Fruit fly (Drosophila melanogaster): ENCODE data around the gene Ssl1.

The Ssl1 gene

DNA sequence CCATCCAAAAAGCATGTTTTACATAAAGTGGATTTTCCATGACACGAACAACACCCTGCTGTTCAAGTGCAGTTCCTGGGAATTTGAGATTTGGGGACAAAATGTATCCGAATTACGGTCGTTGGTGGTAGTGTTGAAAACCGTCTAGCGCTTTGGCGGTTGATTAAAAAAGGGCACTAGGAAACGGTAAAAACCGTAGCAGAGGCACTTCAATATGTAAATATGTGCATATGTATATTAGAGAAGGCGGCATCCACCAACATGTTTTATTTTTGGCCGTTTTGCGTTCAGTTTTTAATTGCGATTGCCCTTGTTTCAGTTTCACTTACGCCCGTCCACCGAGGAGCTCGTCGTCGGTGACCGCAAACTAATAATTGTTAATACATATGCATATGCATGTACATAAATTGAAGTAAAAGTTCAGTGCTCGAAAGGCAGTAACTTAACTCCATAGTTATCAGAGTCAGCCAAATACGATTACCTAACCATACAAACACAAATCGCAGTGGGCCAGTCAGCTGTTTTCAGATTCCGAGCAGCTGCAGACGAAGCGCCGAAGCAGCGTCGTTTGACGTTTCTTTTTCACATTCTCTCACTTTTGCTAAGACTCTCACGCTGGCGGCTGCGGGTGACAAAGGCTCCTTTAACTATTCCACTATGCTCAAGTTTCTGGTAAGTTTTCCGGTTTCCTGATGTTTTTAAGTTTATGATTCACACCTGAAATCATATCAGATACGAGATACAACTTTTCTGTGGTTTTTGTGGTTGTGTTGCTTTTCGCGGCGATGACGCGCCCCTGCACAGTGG is 14.4 kb upstream of the Ssl1 start, which contains the start of gene CG33170:
Gene CG33170 (plus strand): TSS at position 347 of the 807 bp plus-strand sequence.
- TF ChIP-seq ranshi (GFP tag; IDR thresholded peaks at IDR 0.05) = no peak
- TF ChIP-seq CG4820 (GFP tag; optimal IDR thresholded peaks at IDR 0.05) = no peak
- TF ChIP-seq Rfx (GFP tag; IDR thresholded peaks at IDR 0.05) = no peak
- TF ChIP-seq CG1233 (GFP tag; optimal IDR thresholded peaks at IDR 0.05) = peak; percentile 9
- no peak for TF ChIP-seq Eip74EF (GFP tag; optimal IDR thresholded peaks at IDR 0.05)
- no peak for TF ChIP-seq CG18262 (tag; optimal IDR thresholded peaks at IDR 0.05)
- no peak for TF ChIP-seq CG30020 (tag; optimal IDR thresholded peaks at IDR 0.05)
- TF ChIP-seq CG16863 (GFP tag; optimal IDR thresholded peaks at IDR 0.05) = no peak
- TF ChIP-seq run (tag; optimal IDR thresholded peaks at IDR 0.05) = peak; percentile 59
- no peak for TF ChIP-seq fd102C (GFP tag; optimal IDR thresholded peaks at IDR 0.05)
- TF ChIP-seq CG31224 (GFP tag; IDR thresholded peaks at IDR 0.05) = no peak
- no peak for TF ChIP-seq ham (GFP tag; IDR thresholded peaks at IDR 0.05)
- TF ChIP-seq CG10959 (GFP tag; IDR thresholded peaks at IDR 0.05) = no peak
- no peak for TF ChIP-seq CG11398 (GFP tag; optimal IDR thresholded peaks at IDR 0.05)
- TF ChIP-seq Sry-δ (GFP tag; optimal IDR thresholded peaks at IDR 0.05) = no peak
- peak; percentile 9 for TF ChIP-seq phol (tag; optimal IDR thresholded peaks at IDR 0.05)
- TF ChIP-seq CG17829 (tag; optimal IDR thresholded peaks at IDR 0.05) = no peak
- TF ChIP-seq CG4707 (GFP tag; optimal IDR thresholded peaks at IDR 0.05) = peak; percentile 61
- no peak for TF ChIP-seq Lhr (GFP tag; optimal IDR thresholded peaks at IDR 0.05)
- no peak for TF ChIP-seq D (optimal IDR thresholded peaks at IDR 0.05)
- TF ChIP-seq D (GFP tag; optimal IDR thresholded peaks at IDR 0.05) = no peak
- no peak for TF ChIP-seq pnt (GFP tag; optimal IDR thresholded peaks at IDR 0.05)
- no peak for TF ChIP-seq CG18011 (GFP tag; optimal IDR thresholded peaks at IDR 0.05)
- no peak for TF ChIP-seq grau (tag; optimal IDR thresholded peaks at IDR 0.05)
- no peak for TF ChIP-seq CG17385 (GFP tag; optimal IDR thresholded peaks at IDR 0.05)
- no peak for TF ChIP-seq vnd (GFP tag; IDR thresholded peaks at IDR 0.05; ENCODE audit: partially characterized antibody)
- TF ChIP-seq CG11696 (GFP tag; IDR thresholded peaks at IDR 0.05) = no peak
- TF ChIP-seq Lpt (GFP tag; optimal IDR thresholded peaks at IDR 0.05) = no peak
- TF ChIP-seq unc-4 (GFP tag; IDR thresholded peaks at IDR 0.05; ENCODE audit: partially characterized antibody) = 0 out of 2 replicates have a peak, but pooled peaks have one; percentile 10
- TF ChIP-seq hth (optimal IDR thresholded peaks at IDR 0.05) = no peak
- peak; percentile 42; the same call in 1 of the 2 replicates for TF ChIP-seq Bgb (GFP tag; IDR thresholded peaks at IDR 0.05; ENCODE audit: partially characterized antibody)
- no peak for TF ChIP-seq Six4 (GFP tag; optimal IDR thresholded peaks at IDR 0.05)
- no peak for TF ChIP-seq CG30431 (GFP tag; optimal IDR thresholded peaks at IDR 0.05)
- no peak for TF ChIP-seq Elba2 (GFP tag; optimal IDR thresholded peaks at IDR 0.05)
- TF ChIP-seq CG17612 (GFP tag; IDR thresholded peaks at IDR 0.05) = no peak
- no peak for TF ChIP-seq CG13123 (GFP tag; optimal IDR thresholded peaks at IDR 0.05)
- TF ChIP-seq dati (GFP tag; IDR thresholded peaks at IDR 0.05) = no peak
- TF ChIP-seq klu (GFP tag; IDR thresholded peaks at IDR 0.05) = no peak
- no peak for TF ChIP-seq CG10321 (GFP tag; IDR thresholded peaks at IDR 0.05)
- no peak for TF ChIP-seq CG10654 (GFP tag; optimal IDR thresholded peaks at IDR 0.05)
- no peak for TF ChIP-seq fd64A (GFP tag; optimal IDR thresholded peaks at IDR 0.05)
- TF ChIP-seq seq (GFP tag; IDR thresholded peaks at IDR 0.05) = peak; percentile 41; the same call in 1 of the 2 replicates
- TF ChIP-seq CG17359 (tag; optimal IDR thresholded peaks at IDR 0.05) = no peak
- TF ChIP-seq crp (GFP tag; optimal IDR thresholded peaks at IDR 0.05) = peak in 1 of 2 experiments; percentile 84
- no peak for TF ChIP-seq CG43689 (GFP tag; IDR thresholded peaks at IDR 0.05)
- TF ChIP-seq ase (GFP tag; IDR thresholded peaks at IDR 0.05) = no peak
- no peak for TF ChIP-seq CG3407 (GFP tag; optimal IDR thresholded peaks at IDR 0.05)
- no peak for TF ChIP-seq cad (GFP tag; optimal IDR thresholded peaks at IDR 0.05)
- TF ChIP-seq CG2875 (GFP tag; optimal IDR thresholded peaks at IDR 0.05) = no peak
- no peak for TF ChIP-seq D19A (tag; optimal IDR thresholded peaks at IDR 0.05)
